Worm (Caenorhabditis elegans): ENCODE results near the gene ifta-1.

DNA sequence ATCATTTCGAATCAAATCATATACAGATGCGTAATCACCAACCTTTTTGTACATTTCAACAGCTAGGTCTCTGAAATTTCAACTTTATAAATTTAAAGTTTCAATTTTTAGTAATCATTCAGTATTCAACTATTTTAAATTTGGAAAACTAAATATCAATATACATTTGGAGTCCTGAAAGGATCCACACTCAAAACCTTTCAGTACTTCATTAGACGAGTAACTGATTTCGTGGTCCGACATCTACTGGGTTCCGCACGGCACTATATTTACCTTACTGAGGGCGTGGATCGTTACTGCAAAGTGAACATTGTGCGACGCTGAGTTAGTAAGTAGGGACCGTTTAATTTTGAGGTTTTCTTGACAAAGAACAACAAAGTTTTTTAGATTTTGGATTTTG, 4.7 kb downstream of the ifta-1 start:
- TF ChIP-seq rnt-1 (tag; optimal IDR thresholded peaks at IDR 0.05) (no peak), dsc-1 (tag; optimal IDR thresholded peaks at IDR 0.05) (no peak), unc-62 (GFP tag; optimal IDR thresholded peaks at IDR 0.05) (no peak), fkh-4 (tag; optimal IDR thresholded peaks at IDR 0.05; ENCODE audit: borderline replicate concordance) (no peak), blmp-1 (tag; optimal IDR thresholded peaks at IDR 0.05) (no peak), zag-1 (tag; optimal IDR thresholded peaks at IDR 0.05) (no peak), nhr-11 (tag; optimal IDR thresholded peaks at IDR 0.05) (no peak), nhr-84 (tag; optimal IDR thresholded peaks at IDR 0.05) (no peak)

All from whole organism, L1 larva.